Worm (Caenorhabditis elegans) whole organism, mixed stage, embryonic: ENCODE measurements around the gene arrd-22.

ENCODE experiments used
- elt-3 ChIP-seq: fragments of 150-350 bp; optimal IDR thresholded peaks from 2 replicates; lab custom pipeline; 2014; ENCODE audit warnings: missing biosample characterization, missing genetic modification characterization
- hlh-1 ChIP-seq: fragments of 150-350 bp; optimal IDR thresholded peaks from 2 replicates; lab custom pipeline; 2014; ENCODE audit warnings: missing biosample characterization, missing genetic modification reagents, missing genetic modification characterization
- mep-1 ChIP-seq: fragments of 150-350 bp; optimal IDR thresholded peaks from 2 replicates; lab custom pipeline; 2017; ENCODE audit warnings: missing biosample characterization, missing genetic modification reagents, missing genetic modification characterization, inconsistent platforms
- nhr-237 ChIP-seq: fragments of 150-350 bp; optimal IDR thresholded peaks from 2 replicates; lab custom pipeline; 2014; ENCODE audit warnings: missing biosample characterization, missing genetic modification characterization
- snpc-4 ChIP-seq: fragments of 150-350 bp; optimal IDR thresholded peaks from 2 replicates; lab custom pipeline; 2014; ENCODE audit warnings: missing biosample characterization, missing genetic modification characterization
- sptf-1 ChIP-seq: sonication (generic microtip); optimal IDR thresholded peaks from 2 replicates; lab custom pipeline; 2017; ENCODE audit warnings: mild to moderate bottlenecking, missing genetic modification characterization, moderate library complexity, missing compliant biosample characterization
- unc-39 ChIP-seq: fragments of 150-350 bp; optimal IDR thresholded peaks from 2 replicates; lab custom pipeline; 2014; ENCODE audit warnings: missing biosample characterization, missing genetic modification characterization

- TF ChIP-seq mep-1 (tag; lab: Kevin White, UChicago), result no peak
- no peak for TF ChIP-seq nhr-237
- no peak for TF ChIP-seq unc-39 (tag; lab: Kevin White, UChicago)
- no peak for TF ChIP-seq elt-3
- no peak for TF ChIP-seq snpc-4 (tag; lab: Kevin White, UChicago)
- TF ChIP-seq hlh-1 (tag; lab: Kevin White, UChicago), result no peak
- no peak for TF ChIP-seq sptf-1 (tag; lab: Kevin White, UChicago)
Observed at ce11 chrV:3408602-3409001, 1.7 kb upstream of the arrd-22 start, which contains the start of gene T20D4.7.
